Fruit fly (Drosophila melanogaster) whole organism, embryonic: Measurements from ENCODE around the gene Trim9.

Experiments
- Atf6 ChIP-seq: fragments of 200-800 bp; sonication (Bioruptor generic); IDR thresholded peaks from 2 replicates; pipeline ENCODE4 v1.3.6; 2022; ENCODE audit warnings: missing biosample characterization, missing genetic modification characterization
- Awh ChIP-seq: fragments of 200-800 bp; sonication (Bioruptor generic); IDR thresholded peaks from 2 replicates; pipeline ENCODE4, ENCODE4 v1.3.6; 2022; ENCODE audit warnings: missing biosample characterization, missing genetic modification characterization
- Bgb ChIP-seq: fragments of 200-800 bp; sonication (Bioruptor generic); IDR thresholded peaks from 2 replicates; pipeline ENCODE4 v1.3.6; 2022; ENCODE audit warnings: missing biosample characterization, missing genetic modification characterization; ENCODE audit not compliant: partially characterized antibody
- CG10209 ChIP-seq: fragments of 200-800 bp; sonication (Bioruptor generic); optimal IDR thresholded peaks from 3 replicates; lab custom pipeline; 2017; ENCODE audit warnings: missing biosample characterization, mild to moderate bottlenecking, missing genetic modification characterization, missing genetic modification reagents
- CG12769 ChIP-seq: fragments of 200-800 bp; sonication (Bioruptor generic); optimal IDR thresholded peaks from 2 replicates; lab custom pipeline; 2019; ENCODE audit warnings: missing biosample characterization, mild to moderate bottlenecking, missing genetic modification characterization, moderate library complexity
- CG14860 ChIP-seq: fragments of 200-800 bp; sonication (Bioruptor generic); IDR thresholded peaks from 3 replicates; pipeline ENCODE4 v1.3.6; 2022; ENCODE audit warnings: missing biosample characterization, missing genetic modification characterization; ENCODE audit not compliant: partially characterized antibody
- CG15073 ChIP-seq: fragments of 200-800 bp; sonication (Bioruptor generic); optimal IDR thresholded peaks from 2 replicates; lab custom pipeline; 2016; ENCODE audit warnings: missing biosample characterization, missing genetic modification characterization
- CG17385 ChIP-seq: fragments of 200-800 bp; sonication (Bioruptor generic); optimal IDR thresholded peaks from 3 replicates; lab custom pipeline; 2018; ENCODE audit warnings: missing biosample characterization, mild to moderate bottlenecking, missing genetic modification characterization
- CG17802 ChIP-seq: fragments of 200-800 bp; sonication (Bioruptor generic); optimal IDR thresholded peaks from 2 replicates; lab custom pipeline; 2018; ENCODE audit warnings: missing biosample characterization, mild to moderate bottlenecking, missing genetic modification characterization, moderate library complexity
- CG18262 ChIP-seq: fragments of 200-800 bp; optimal IDR thresholded peaks from 3 replicates; lab custom pipeline; 2019; ENCODE audit warnings: missing biosample characterization, mild to moderate bottlenecking, missing genetic modification characterization, moderate library complexity
- CG2678 ChIP-seq: fragments of 200-800 bp; sonication (Bioruptor generic); optimal IDR thresholded peaks from 3 replicates; lab custom pipeline; 2019; ENCODE audit warnings: missing biosample characterization, mild to moderate bottlenecking, missing genetic modification characterization, moderate library complexity
- CG32767 ChIP-seq: fragments of 200-800 bp; sonication (Bioruptor generic); IDR thresholded peaks from 2 replicates; pipeline ENCODE4 v1.3.6; 2022; ENCODE audit warnings: missing biosample characterization, missing genetic modification characterization
- CG43689 ChIP-seq: fragments of 200-800 bp; sonication (Bioruptor generic); IDR thresholded peaks from 2 replicates; pipeline ENCODE4 v1.3.6; 2022; ENCODE audit warnings: missing biosample characterization, missing genetic modification characterization
- CG4404 ChIP-seq: fragments of 200-800 bp; sonication (Bioruptor generic); IDR thresholded peaks from 2 replicates; pipeline ENCODE4 v1.3.6; 2022; ENCODE audit warnings: missing biosample characterization, missing genetic modification characterization
- CG6254 ChIP-seq: fragments of 200-800 bp; sonication (Bioruptor generic); optimal IDR thresholded peaks from 3 replicates; lab custom pipeline; 2017; ENCODE audit warnings: mild to moderate bottlenecking, missing biosample characterization, missing genetic modification reagents, missing genetic modification characterization
- CG6272 ChIP-seq: fragments of 200-800 bp; sonication (Bioruptor generic); IDR thresholded peaks from 2 replicates; pipeline ENCODE4 v1.3.6; 2022; ENCODE audit warnings: missing biosample characterization, missing genetic modification characterization
- CG9609 ChIP-seq: fragments of 200-800 bp; sonication (Bioruptor generic); optimal IDR thresholded peaks from 3 replicates; lab custom pipeline; 2016; ENCODE audit warnings: missing biosample characterization, missing genetic modification characterization
- CG9876 ChIP-seq: fragments of 200-800 bp; sonication (Bioruptor generic); optimal IDR thresholded peaks from 2 replicates; lab custom pipeline; 2016; ENCODE audit warnings: missing biosample characterization, missing genetic modification characterization
- CrebB ChIP-seq: fragments of 200-800 bp; sonication (Bioruptor generic); optimal IDR thresholded peaks from 3 replicates; lab custom pipeline; 2018; ENCODE audit warnings: missing biosample characterization, mild to moderate bottlenecking, missing genetic modification characterization
- D19B ChIP-seq: fragments of 200-800 bp; sonication (Bioruptor generic); optimal IDR thresholded peaks from 2 replicates; lab custom pipeline; 2017; ENCODE audit warnings: missing biosample characterization, mild to moderate bottlenecking, missing genetic modification characterization
- Deaf1 ChIP-seq: fragments of 200-800 bp; optimal IDR thresholded peaks from 3 replicates; lab custom pipeline; 2019; ENCODE audit warnings: missing biosample characterization, mild to moderate bottlenecking, missing genetic modification characterization, moderate library complexity
- Dip2 ChIP-seq: fragments of 200-800 bp; sonication (Bioruptor generic); IDR thresholded peaks from 2 replicates; pipeline ENCODE4 v1.3.6; 2022; ENCODE audit warnings: missing biosample characterization, missing genetic modification characterization
- Dp ChIP-seq: fragments of 200-800 bp; sonication (Bioruptor generic); optimal IDR thresholded peaks from 2 replicates; lab custom pipeline; 2018; ENCODE audit warnings: missing biosample characterization, mild to moderate bottlenecking, missing genetic modification characterization, moderate library complexity
- Eip74EF ChIP-seq, 2 experiments: fragments of 200-800 bp in 1 of 2; fragments of >200 bp in 1 of 2; sonication (Bioruptor generic) in 1 of 2; optimal IDR thresholded peaks; 2 replicates each; lab custom pipeline; 2017 to 2019; ENCODE audit warnings: missing biosample characterization in 2 of 2, missing genetic modification characterization in 2 of 2, mild to moderate bottlenecking in 1 of 2, moderate library complexity in 1 of 2
- Hr51 ChIP-seq, 2 experiments: fragments of 200-800 bp; sonication (Bioruptor generic); optimal IDR thresholded peaks; 2 replicates in 1 of 2; 3 replicates in 1 of 2; lab custom pipeline; 2016 to 2018; ENCODE audit warnings: missing biosample characterization in 2 of 2, missing genetic modification characterization in 2 of 2, mild to moderate bottlenecking in 1 of 2, moderate library complexity in 1 of 2
- Kr ChIP-seq: fragments of 200-800 bp; sonication (Bioruptor generic); optimal IDR thresholded peaks from 2 replicates; lab custom pipeline; 2017; ENCODE audit warnings: missing biosample characterization, mild to moderate bottlenecking, missing genetic modification characterization
- Mes4 ChIP-seq: fragments of 200-800 bp; sonication (Bioruptor generic); optimal IDR thresholded peaks from 2 replicates; lab custom pipeline; 2016; ENCODE audit warnings: missing biosample characterization, missing genetic modification characterization
- NC2α ChIP-seq: fragments of 200-800 bp; sonication (Bioruptor generic); optimal IDR thresholded peaks from 2 replicates; lab custom pipeline; 2016; ENCODE audit warnings: missing biosample characterization, missing genetic modification characterization
- NK7.1 ChIP-seq: fragments of 200-800 bp; sonication (Bioruptor generic); optimal IDR thresholded peaks from 3 replicates; lab custom pipeline; 2016; ENCODE audit warnings: missing biosample characterization, missing genetic modification characterization
- Sin3A ChIP-seq: fragments of >200 bp; optimal IDR thresholded peaks from 2 replicates; lab custom pipeline; 2018
- Spps ChIP-seq: fragments of 200-800 bp; sonication (Bioruptor generic); optimal IDR thresholded peaks from 2 replicates; lab custom pipeline; 2018; ENCODE audit warnings: missing biosample characterization, mild to moderate bottlenecking, missing genetic modification characterization
- al ChIP-seq: fragments of 200-800 bp; sonication (Bioruptor generic); IDR thresholded peaks from 2 replicates; pipeline ENCODE4 v1.3.6; 2022; ENCODE audit warnings: missing biosample characterization, missing genetic modification characterization
- cad ChIP-seq: fragments of >200 bp; optimal IDR thresholded peaks from 2 replicates; lab custom pipeline; 2017; ENCODE audit warnings: missing biosample characterization, missing genetic modification characterization
- corto ChIP-seq: fragments of 200-800 bp; sonication (Bioruptor generic); optimal IDR thresholded peaks from 2 replicates; lab custom pipeline; 2016; ENCODE audit warnings: missing biosample characterization, mild to moderate bottlenecking, missing genetic modification characterization, moderate library complexity
- da ChIP-seq: fragments of 200-800 bp; sonication (Bioruptor generic); optimal IDR thresholded peaks from 2 replicates; lab custom pipeline; 2016; ENCODE audit warnings: missing biosample characterization, missing genetic modification characterization
- danr ChIP-seq: fragments of 200-800 bp; sonication (Bioruptor generic); IDR thresholded peaks from 2 replicates; pipeline ENCODE4 v1.3.6; 2022; ENCODE audit warnings: missing biosample characterization, missing genetic modification characterization
- dimm ChIP-seq: fragments of 200-800 bp; sonication (Bioruptor generic); IDR thresholded peaks from 2 replicates; pipeline ENCODE4 v1.3.6; 2022; ENCODE audit warnings: missing biosample characterization, missing genetic modification characterization
- fru ChIP-seq: fragments of >200 bp; optimal IDR thresholded peaks from 2 replicates; lab custom pipeline; 2017
- gem ChIP-seq: fragments of 200-800 bp; sonication (Bioruptor generic); optimal IDR thresholded peaks from 2 replicates; lab custom pipeline; 2019; ENCODE audit warnings: missing biosample characterization, mild to moderate bottlenecking, missing genetic modification characterization, moderate library complexity
- gsb-n ChIP-seq: fragments of 200-800 bp; sonication (Bioruptor generic); optimal IDR thresholded peaks from 3 replicates; lab custom pipeline; 2018; ENCODE audit warnings: missing biosample characterization, mild to moderate bottlenecking, missing genetic modification characterization
- jigr1 ChIP-seq: fragments of 200-800 bp; sonication (Bioruptor generic); IDR thresholded peaks from 3 replicates; pipeline ENCODE4 v1.3.6; 2022; ENCODE audit warnings: missing biosample characterization, missing genetic modification characterization
- knrl ChIP-seq: fragments of 200-800 bp; sonication (Bioruptor generic); IDR thresholded peaks from 3 replicates; pipeline ENCODE4 v1.3.6; 2022; ENCODE audit warnings: missing biosample characterization, missing genetic modification characterization; ENCODE audit not compliant: partially characterized antibody
- lbe ChIP-seq: fragments of 200-800 bp; sonication (Bioruptor generic); optimal IDR thresholded peaks from 2 replicates; lab custom pipeline; 2016; ENCODE audit warnings: missing biosample characterization, mild to moderate bottlenecking, missing genetic modification characterization
- lmd ChIP-seq: fragments of 200-800 bp; sonication (Bioruptor generic); IDR thresholded peaks from 2 replicates; pipeline ENCODE4 v1.3.6; 2022; ENCODE audit warnings: missing biosample characterization, missing genetic modification characterization
- pb ChIP-seq: fragments of 200-800 bp; sonication (Bioruptor generic); optimal IDR thresholded peaks from 3 replicates; lab custom pipeline; 2016; ENCODE audit warnings: missing biosample characterization, missing genetic modification characterization
- row ChIP-seq: fragments of 200-800 bp; sonication (Bioruptor generic); IDR thresholded peaks from 3 replicates; pipeline ENCODE4 v1.3.6; 2022; ENCODE audit warnings: missing biosample characterization, missing genetic modification characterization
- sim ChIP-seq: fragments of 200-800 bp; sonication (Bioruptor generic); IDR thresholded peaks from 2 replicates; pipeline ENCODE4 v1.3.6; 2022; ENCODE audit warnings: missing biosample characterization, missing genetic modification characterization
- toy ChIP-seq: fragments of 200-800 bp; sonication (Bioruptor generic); IDR thresholded peaks from 2 replicates; pipeline ENCODE4 v1.3.6; 2022; ENCODE audit warnings: missing biosample characterization, missing genetic modification characterization
- twi ChIP-seq: fragments of 200-800 bp; optimal IDR thresholded peaks from 2 replicates; lab custom pipeline; 2019; ENCODE audit warnings: missing biosample characterization, mild to moderate bottlenecking, missing genetic modification characterization, moderate library complexity
- vnd ChIP-seq: fragments of 200-800 bp; sonication (Bioruptor generic); IDR thresholded peaks from 3 replicates; pipeline ENCODE4 v1.3.6; 2022; ENCODE audit warnings: missing biosample characterization, missing genetic modification characterization; ENCODE audit not compliant: partially characterized antibody

Trim9 gene

DNA sequence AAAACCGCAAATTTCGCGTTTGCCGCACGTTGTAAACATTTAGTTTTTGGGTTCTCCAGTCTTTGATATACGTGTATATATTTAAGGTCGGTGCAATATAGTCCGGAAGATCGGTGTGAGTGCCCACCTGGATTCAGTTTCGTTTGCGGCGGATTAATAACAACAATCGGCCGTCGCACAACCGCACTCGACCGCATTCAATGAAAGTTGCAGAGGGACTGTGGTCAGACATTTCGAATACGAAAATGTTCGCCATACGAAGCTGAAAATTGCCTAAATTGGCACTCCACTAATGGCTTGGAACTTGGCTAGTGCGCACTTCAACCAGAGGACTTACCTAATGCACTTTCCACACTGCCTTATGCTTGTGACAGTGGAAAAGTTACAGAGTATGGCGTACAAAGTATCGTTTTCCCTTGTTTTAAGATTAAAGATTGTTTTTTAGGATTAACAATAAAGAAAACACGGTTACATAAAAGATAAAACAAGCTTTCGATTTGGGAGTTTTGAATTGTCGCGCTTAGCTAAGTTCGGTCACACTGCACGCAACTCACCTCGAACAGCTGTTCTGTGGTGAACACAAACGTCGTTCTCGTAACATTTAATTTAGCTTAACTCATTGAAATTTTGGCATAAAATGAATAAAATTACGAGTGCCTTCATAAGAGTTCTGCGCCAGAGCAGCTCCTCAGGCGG is 38.0 kb upstream of the Trim9 start, which contains the start of the genes Myo31DF and CG6094 (continued):
- TF ChIP-seq Bgb (GFP tag; lab: Robert Waterston, UW) = peak; percentile 75
- TF ChIP-seq Kr (GFP tag; lab: Kevin White, UChicago) = no peak
- 0 out of 2 replicates have a peak, but pooled peaks have one; percentile 9 for TF ChIP-seq CG32767 (GFP tag; lab: Robert Waterston, UW)
- TF ChIP-seq fru (lab: Kevin White, UChicago) = no peak
- peak; percentile 94 for TF ChIP-seq Dp (GFP tag; lab: Kevin White, UChicago)
- TF ChIP-seq gem = peak; percentile 39
- TF ChIP-seq CG4404 (GFP tag; lab: Robert Waterston, UW) = no peak
- TF ChIP-seq lbe (GFP tag; lab: Kevin White, UChicago) = no peak
- TF ChIP-seq CG14860 (GFP tag; lab: Robert Waterston, UW) = no peak
- no peak for TF ChIP-seq CG43689 (GFP tag; lab: Robert Waterston, UW)
- TF ChIP-seq gsb-n (tag; lab: Kevin White, UChicago) = no peak
- no peak for TF ChIP-seq D19B (GFP tag; lab: Kevin White, UChicago)
- TF ChIP-seq CG9609 = peak; percentile 34
- no peak for TF ChIP-seq corto
- no peak for TF ChIP-seq CG18262 (tag; lab: Kevin White, UChicago)
- peak in 1 of 2 experiments; percentile 26 for TF ChIP-seq Hr51 (GFP tag; optimal IDR thresholded peaks at IDR 0.05; lab: Kevin White, UChicago)
- no peak for TF ChIP-seq toy (GFP tag; lab: Robert Waterston, UW)
- TF ChIP-seq NC2α (GFP tag; lab: Kevin White, UChicago) = no peak
- no peak for TF ChIP-seq CG6254 (GFP tag; lab: Kevin White, UChicago)
- TF ChIP-seq Deaf1 (tag; lab: Kevin White, UChicago) = peak; percentile 89
- TF ChIP-seq row (GFP tag; lab: Robert Waterston, UW) = peak; percentile 59
- TF ChIP-seq CG17385 = peak; percentile 58
- peak; percentile 23 for TF ChIP-seq twi (tag; lab: Kevin White, UChicago)
- TF ChIP-seq al (GFP tag; lab: Robert Waterston, UW) = 0 out of 2 replicates have a peak, but pooled peaks have one; percentile 4
- peak; percentile 17 for TF ChIP-seq CrebB (tag; lab: Kevin White, UChicago)
- no peak for TF ChIP-seq jigr1 (GFP tag; lab: Robert Waterston, UW)
- TF ChIP-seq Spps (tag; lab: Kevin White, UChicago) = no peak
- no peak for TF ChIP-seq danr (GFP tag; lab: Robert Waterston, UW)
- TF ChIP-seq da (GFP tag; lab: Kevin White, UChicago) = peak; percentile 24
- TF ChIP-seq Eip74EF (GFP tag; optimal IDR thresholded peaks at IDR 0.05; lab: Kevin White, UChicago) = peak; percentile 9 to 77
- TF ChIP-seq Sin3A (lab: Kevin White, UChicago) = peak; percentile 98
- TF ChIP-seq vnd (GFP tag; lab: Robert Waterston, UW) = peak; percentile 24; the same call in 1 of the 3 replicates
- no peak for TF ChIP-seq dimm (GFP tag; lab: Robert Waterston, UW)
- peak; percentile 57; the same call in 1 of the 3 replicates for TF ChIP-seq knrl (GFP tag; lab: Robert Waterston, UW)
- TF ChIP-seq lmd (GFP tag; lab: Robert Waterston, UW) = peak; percentile 5; the same call in 1 of the 2 replicates
- no peak for TF ChIP-seq CG9876
- peak; percentile 52 for TF ChIP-seq Mes4
- TF ChIP-seq CG10209 (GFP tag; lab: Kevin White, UChicago) = no peak
- no peak for TF ChIP-seq NK7.1 (GFP tag; lab: Kevin White, UChicago)
- TF ChIP-seq CG2678 (tag; lab: Kevin White, UChicago) = peak; percentile 49
- no peak for TF ChIP-seq CG6272
- TF ChIP-seq cad = no peak
- TF ChIP-seq pb (GFP tag; lab: Kevin White, UChicago) = no peak
- TF ChIP-seq Awh (GFP tag; lab: Robert Waterston, UW) = peak; percentile 43; the same call in 1 of the 2 replicates
- no peak for TF ChIP-seq Dip2 (GFP tag; lab: Robert Waterston, UW)
- peak; percentile 76 for TF ChIP-seq CG12769 (tag; lab: Kevin White, UChicago)
- no peak for TF ChIP-seq sim (GFP tag; lab: Robert Waterston, UW)
- TF ChIP-seq Atf6 = no peak
- TF ChIP-seq CG17802 (tag; lab: Kevin White, UChicago) = peak; percentile 86
- no peak for TF ChIP-seq CG15073 (GFP tag; lab: Kevin White, UChicago)
